Worm (Caenorhabditis elegans) whole organism, L2 larva: Measurements from ENCODE around the gene C05E7.3.

Source experiments
- alr-1 ChIP-seq: fragments of 150-350 bp; optimal IDR thresholded peaks from 2 replicates; lab custom pipeline; 2014; ENCODE audit warnings: missing biosample characterization, missing genetic modification characterization
- dmd-4 ChIP-seq: sonication (generic microtip); optimal IDR thresholded peaks from 2 replicates; lab custom pipeline; 2017; ENCODE audit warnings: missing biosample characterization, missing genetic modification characterization
- elt-3 ChIP-seq: sonication (generic microtip); optimal IDR thresholded peaks from 2 replicates; lab custom pipeline; 2017; ENCODE audit warnings: missing biosample characterization, missing genetic modification characterization
- lin-13 ChIP-seq: fragments of 150-350 bp; optimal IDR thresholded peaks from 2 replicates; lab custom pipeline; 2014; ENCODE audit warnings: missing biosample characterization, missing genetic modification reagents, missing genetic modification characterization
- nhr-11 ChIP-seq: fragments of 150-350 bp; optimal IDR thresholded peaks from 2 replicates; lab custom pipeline; 2014; ENCODE audit warnings: missing biosample characterization, missing genetic modification characterization
- nhr-25 ChIP-seq: fragments of 150-350 bp; sonication (generic microtip); optimal IDR thresholded peaks from 3 replicates; lab custom pipeline; 2014; ENCODE audit warnings: missing biosample characterization, missing genetic modification characterization
- skn-1 ChIP-seq: sonication (generic microtip); optimal IDR thresholded peaks from 2 replicates; lab custom pipeline; 2017; ENCODE audit warnings: missing biosample characterization, missing genetic modification characterization
- unc-62 ChIP-seq: fragments of 150-350 bp; optimal IDR thresholded peaks from 2 replicates; lab custom pipeline; 2014; ENCODE audit warnings: missing biosample characterization, missing genetic modification reagents, missing genetic modification characterization
- zag-1 ChIP-seq: fragments of 150-350 bp; optimal IDR thresholded peaks from 2 replicates; lab custom pipeline; 2014; ENCODE audit warnings: missing biosample characterization, missing genetic modification characterization

DNA sequence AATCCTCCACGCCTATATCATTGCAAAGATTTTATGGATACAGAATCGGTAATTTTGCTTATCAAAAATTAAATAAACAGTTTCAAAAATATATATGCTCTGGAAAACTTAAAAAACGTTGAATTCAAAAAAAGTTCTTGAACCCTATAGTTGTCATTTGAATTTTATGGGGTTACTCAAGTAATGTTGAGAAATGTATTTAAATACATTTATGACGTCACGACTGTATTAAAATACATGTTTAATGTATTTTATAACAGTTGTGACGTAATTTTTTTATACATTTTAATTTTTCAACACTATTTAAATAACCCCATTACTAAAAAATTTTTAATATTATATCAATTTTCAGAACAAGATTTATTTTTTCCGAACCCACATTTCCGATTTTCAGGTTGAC, 49.7 kb upstream of the C05E7.3 start:
- TF ChIP-seq skn-1 (no peak), dmd-4 (no peak), nhr-11 (tag; lab: Kevin White, UChicago) (no peak), nhr-25 (tag; lab: Kevin White, UChicago) (peak; percentile 25), elt-3 (tag; lab: Kevin White, UChicago) (no peak), unc-62 (GFP tag; lab: Kevin White, UChicago) (no peak), lin-13 (GFP tag; lab: Kevin White, UChicago) (no peak), zag-1 (tag; lab: Kevin White, UChicago) (no peak), alr-1 (tag; lab: Kevin White, UChicago) (no peak)
